Fruit fly (Drosophila melanogaster): ENCODE measurements around the gene CG15473.

CG15473 gene

DNA sequence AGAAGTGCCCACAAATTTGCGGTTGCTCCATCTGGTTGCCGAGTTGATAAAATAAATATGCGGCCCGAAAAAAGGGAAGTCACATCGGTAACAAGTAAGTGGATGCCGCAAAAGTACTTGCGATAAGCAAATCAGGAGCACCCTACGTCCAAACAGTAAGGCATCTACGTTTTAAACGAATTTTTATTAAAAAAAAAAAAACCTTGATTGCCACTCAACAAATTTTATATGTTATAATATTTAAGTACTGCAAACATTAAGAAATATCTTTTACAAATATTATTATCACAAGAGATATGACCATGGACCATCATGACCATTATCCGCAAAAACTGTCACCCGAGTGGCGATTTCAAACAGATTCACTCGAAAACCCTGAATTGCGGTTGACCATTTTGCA lies 50.2 kb downstream of the CG15473 start (continued):
- no peak for TF ChIP-seq CG3032 (tag; optimal IDR thresholded peaks at IDR 0.05)
- TF ChIP-seq fd85E (GFP tag; optimal IDR thresholded peaks at IDR 0.05) = no peak
- TF ChIP-seq CG15336 (GFP tag; IDR thresholded peaks at IDR 0.05) = no peak
